Worm (Caenorhabditis elegans): ENCODE data around the gene trmt-10C.2.

Gene trmt-10C.2

ce11 chrIII:6389533-6389932 lies 43.5 kb downstream of the trmt-10C.2 start, which contains the start of gene C16A3.2:
C16A3.2 (plus strand) TSS chrIII:6389833.
- TF ChIP-seq ceh-9 (tag; optimal IDR thresholded peaks at IDR 0.05), result no peak

DNA sequence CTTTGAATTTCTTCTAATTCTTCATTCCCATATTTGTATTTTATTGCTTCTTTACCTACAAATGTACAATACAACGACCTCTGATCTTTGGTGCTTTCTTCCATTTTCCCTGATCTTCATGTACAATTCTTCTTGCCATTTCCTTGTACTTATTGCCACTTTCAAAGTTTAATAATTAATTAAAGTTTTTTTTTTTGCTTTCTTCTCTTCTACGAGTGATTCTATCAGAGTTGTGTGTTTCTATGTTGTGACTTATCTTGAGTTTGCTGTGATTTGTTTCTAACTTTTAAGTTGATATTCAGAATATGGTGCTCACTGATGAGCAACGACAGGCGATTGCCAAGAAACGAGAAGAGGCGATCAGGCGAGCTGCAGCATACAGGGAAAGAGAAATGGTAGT lies 44.6 kb downstream of the trmt-10C.2 start, which contains the start of gene smrc-1:
Gene smrc-1, plus strand, starts transcription at position 301 of the 400 bp plus-strand sequence.
- TF ChIP-seq elt-3 (tag; optimal IDR thresholded peaks at IDR 0.05), result no peak
- no peak for TF ChIP-seq mml-1 (tag; optimal IDR thresholded peaks at IDR 0.05)
- TF ChIP-seq nhr-67 (tag; optimal IDR thresholded peaks at IDR 0.05), result no peak
- TF ChIP-seq egl-5 (tag; optimal IDR thresholded peaks at IDR 0.05), result no peak
- TF ChIP-seq nhr-76 (tag; optimal IDR thresholded peaks at IDR 0.05), result no peak
- TF ChIP-seq lin-15B (tag; optimal IDR thresholded peaks at IDR 0.05), result no peak
- TF ChIP-seq ceh-9 (tag; optimal IDR thresholded peaks at IDR 0.05), result no peak
- no peak for TF ChIP-seq pqm-1 (tag; optimal IDR thresholded peaks at IDR 0.05)

ce11 chrIII:6395706-6396232 lies 49.7 kb downstream of the trmt-10C.2 start, which contains the start of gene oatr-1:
oatr-1 (minus strand) TSS chrIII:6396182.
- TF ChIP-seq ceh-9 (tag; optimal IDR thresholded peaks at IDR 0.05) (no peak), lsy-12 (tag; optimal IDR thresholded peaks at IDR 0.05) (no peak), nhr-28 (tag; optimal IDR thresholded peaks at IDR 0.05) (no peak), ztf-11 (tag; optimal IDR thresholded peaks at IDR 0.05) (no peak)

- TF ChIP-seq elt-3 (tag; optimal IDR thresholded peaks at IDR 0.05) (peak; percentile 2 to 100 (median 82)), pha-4 (tag; optimal IDR thresholded peaks at IDR 0.05) (peak; percentile 32), aly-2 (tag; optimal IDR thresholded peaks at IDR 0.05) (no peak), lin-15B (tag; optimal IDR thresholded peaks at IDR 0.05) (no peak), lin-39 (tag; optimal IDR thresholded peaks at IDR 0.05) (no peak), skn-1 (tag; optimal IDR thresholded peaks at IDR 0.05) (peak; percentile 11), ceh-28 (tag; optimal IDR thresholded peaks at IDR 0.05) (no peak), ztf-11 (tag; optimal IDR thresholded peaks at IDR 0.05) (no peak), sea-2 (GFP tag; optimal IDR thresholded peaks at IDR 0.05) (no peak), ama-1 (optimal IDR thresholded peaks at IDR 0.05) (no peak), nhr-43 (tag; optimal IDR thresholded peaks at IDR 0.05; ENCODE audit: poor library complexity, severe bottlenecking) (peak; percentile 70), mdl-1 (tag; optimal IDR thresholded peaks at IDR 0.05) (no peak), pqm-1 (tag; optimal IDR thresholded peaks at IDR 0.05) (peak; percentile 85), elt-2 (tag; optimal IDR thresholded peaks at IDR 0.05) (peak; percentile 95), unc-39 (tag; optimal IDR thresholded peaks at IDR 0.05) (no peak), jun-1 (tag; optimal IDR thresholded peaks at IDR 0.05) (peak; percentile 20), ceh-9 (tag; optimal IDR thresholded peaks at IDR 0.05) (no peak), nhr-12 (tag; optimal IDR thresholded peaks at IDR 0.05) (no peak), nhr-25 (tag; optimal IDR thresholded peaks at IDR 0.05) (peak; percentile 73), ztf-4 (tag; optimal IDR thresholded peaks at IDR 0.05) (no peak), lsy-12 (tag; optimal IDR thresholded peaks at IDR 0.05) (no peak)
Observed at ce11 chrIII:6396381-6396780, 50.3 kb downstream of the trmt-10C.2 start.
